Worm (Caenorhabditis elegans) whole organism, L4/young adult: ENCODE results near the gene R04B5.6.

Experiments
- W03F9.2 ChIP-seq: fragments of 150-350 bp; optimal IDR thresholded peaks from 2 replicates; lab custom pipeline; 2014; ENCODE audit warnings: missing biosample characterization, missing genetic modification characterization
- dao-5 ChIP-seq: sonication (generic microtip); optimal IDR thresholded peaks from 2 replicates; lab custom pipeline; 2016; ENCODE audit warnings: missing genotype, missing genetic modification characterization, moderate library complexity, missing compliant biosample characterization

DNA sequence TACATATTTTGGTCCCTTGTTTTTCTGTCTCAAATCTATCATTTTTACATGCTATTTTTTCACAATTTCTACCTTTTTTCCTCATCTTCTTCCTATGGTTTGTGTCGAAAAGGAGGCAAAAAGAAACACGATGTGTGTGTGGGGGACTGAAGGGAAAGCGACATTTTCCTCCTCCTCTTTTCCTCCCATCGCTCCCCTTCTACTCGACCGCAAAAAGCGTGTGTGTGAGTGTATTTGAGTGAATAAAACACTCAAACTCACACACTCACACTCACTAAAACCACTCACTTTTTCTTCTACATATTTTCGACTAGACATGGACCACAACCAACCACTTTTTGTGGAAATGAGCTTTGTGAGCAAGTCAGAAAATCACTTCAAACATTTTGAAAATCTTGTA, 43.5 kb upstream of the R04B5.6 start:
- no peak for TF ChIP-seq dao-5 (tag; lab: Kevin White, UChicago)
- no peak for TF ChIP-seq W03F9.2
